Worm (Caenorhabditis elegans) whole organism, L2 larva: ENCODE data around the gene srw-56.

ENCODE experiments used
- C34F6.9 ChIP-seq: fragments of 150-350 bp; optimal IDR thresholded peaks from 2 replicates; lab custom pipeline; 2014; ENCODE audit warnings: missing biosample characterization, missing genetic modification characterization
- F13H6.1 ChIP-seq: sonication (generic microtip); optimal IDR thresholded peaks from 2 replicates; lab custom pipeline; 2016; ENCODE audit warnings: missing genetic modification characterization, missing compliant biosample characterization
- R02D3.7 ChIP-seq: fragments of 150-350 bp; optimal IDR thresholded peaks from 2 replicates; lab custom pipeline; 2014; ENCODE audit warnings: missing biosample characterization, missing genetic modification characterization
- Y55F3AM.14 ChIP-seq: fragments of 200-800 bp; sonication (Bioruptor generic); optimal IDR thresholded peaks from 2 replicates; lab custom pipeline; 2018; ENCODE audit warnings: mild to moderate bottlenecking, missing genetic modification characterization, missing compliant biosample characterization
- ZK546.5 ChIP-seq: sonication (generic microtip); optimal IDR thresholded peaks from 2 replicates; lab custom pipeline; 2017; ENCODE audit warnings: missing biosample characterization, missing genetic modification characterization
- alr-1 ChIP-seq: fragments of 150-350 bp; optimal IDR thresholded peaks from 2 replicates; lab custom pipeline; 2014; ENCODE audit warnings: missing biosample characterization, missing genetic modification characterization
- aly-2 ChIP-seq: fragments of 150-350 bp; optimal IDR thresholded peaks from 2 replicates; lab custom pipeline; 2014; ENCODE audit warnings: missing biosample characterization, missing genetic modification characterization
- ama-1 ChIP-seq: fragments of 150-350 bp; optimal IDR thresholded peaks from 2 replicates; lab custom pipeline; 2018; ENCODE audit warnings: inconsistent platforms
- blmp-1 ChIP-seq: sonication (generic microtip); optimal IDR thresholded peaks from 2 replicates; lab custom pipeline; 2017; ENCODE audit warnings: missing genetic modification characterization, mild to moderate bottlenecking, missing compliant biosample characterization, antibody characterized with exemption, moderate library complexity; ENCODE audit not compliant: insufficient read depth
- ceh-82 ChIP-seq: fragments of 150-350 bp; optimal IDR thresholded peaks from 2 replicates; lab custom pipeline; 2014; ENCODE audit warnings: missing biosample characterization, missing genetic modification characterization
- crh-2 ChIP-seq: sonication (generic microtip); optimal IDR thresholded peaks from 2 replicates; lab custom pipeline; 2017; ENCODE audit warnings: missing biosample characterization, missing genetic modification characterization
- dmd-4 ChIP-seq: sonication (generic microtip); optimal IDR thresholded peaks from 2 replicates; lab custom pipeline; 2017; ENCODE audit warnings: missing biosample characterization, missing genetic modification characterization
- egl-27 ChIP-seq: sonication (generic microtip); optimal IDR thresholded peaks from 3 replicates; lab custom pipeline; 2017; ENCODE audit warnings: missing biosample characterization, missing genetic modification reagents, missing genetic modification characterization
- fos-1 ChIP-seq: fragments of 150-350 bp; optimal IDR thresholded peaks from 2 replicates; lab custom pipeline; 2014; ENCODE audit warnings: missing biosample characterization, missing genetic modification characterization
- gmeb-1 ChIP-seq: fragments of 150-350 bp; optimal IDR thresholded peaks from 2 replicates; lab custom pipeline; 2014; ENCODE audit warnings: missing biosample characterization, missing genetic modification characterization
- lin-11 ChIP-seq: fragments of 150-350 bp; sonication (generic microtip); optimal IDR thresholded peaks from 2 replicates; lab custom pipeline; 2014; ENCODE audit warnings: missing biosample characterization, missing genetic modification characterization, inconsistent platforms, mixed read lengths
- lin-13 ChIP-seq: fragments of 150-350 bp; optimal IDR thresholded peaks from 2 replicates; lab custom pipeline; 2014; ENCODE audit warnings: missing biosample characterization, missing genetic modification reagents, missing genetic modification characterization
- lin-39 ChIP-seq: fragments of 150-350 bp; optimal IDR thresholded peaks from 2 replicates; lab custom pipeline; 2014; ENCODE audit warnings: missing biosample characterization, missing genetic modification reagents, missing genetic modification characterization
- lsy-2 ChIP-seq, 2 experiments: fragments of 150-350 bp in 1 of 2; sonication (generic microtip) in 1 of 2; optimal IDR thresholded peaks; 2 replicates each; lab custom pipeline; 2014 to 2017; ENCODE audit warnings: missing biosample characterization in 2 of 2, missing genetic modification characterization in 2 of 2
- mab-5 ChIP-seq: fragments of 150-350 bp; optimal IDR thresholded peaks from 2 replicates; lab custom pipeline; 2014; ENCODE audit warnings: missing biosample characterization, missing genetic modification characterization
- mbf-1 ChIP-seq: sonication (generic microtip); optimal IDR thresholded peaks from 2 replicates; lab custom pipeline; 2017; ENCODE audit warnings: missing biosample characterization, missing genetic modification characterization
- mdl-1 ChIP-seq, 2 experiments: fragments of 150-350 bp in 1 of 2; sonication (generic microtip) in 1 of 2; optimal IDR thresholded peaks; 2 replicates each; lab custom pipeline; 2017; ENCODE audit warnings: missing biosample characterization in 2 of 2, missing genetic modification characterization in 2 of 2
- nhr-10 ChIP-seq: sonication (generic microtip); optimal IDR thresholded peaks from 2 replicates; lab custom pipeline; 2017; ENCODE audit warnings: missing biosample characterization, missing genetic modification characterization
- nhr-11 ChIP-seq: fragments of 150-350 bp; optimal IDR thresholded peaks from 2 replicates; lab custom pipeline; 2014; ENCODE audit warnings: missing biosample characterization, missing genetic modification characterization
- nhr-129 ChIP-seq: fragments of 150-350 bp; optimal IDR thresholded peaks from 2 replicates; lab custom pipeline; 2014; ENCODE audit warnings: missing biosample characterization, missing genetic modification characterization
- nhr-21 ChIP-seq: fragments of 150-350 bp; optimal IDR thresholded peaks from 2 replicates; lab custom pipeline; 2014; ENCODE audit warnings: missing biosample characterization, missing genetic modification characterization
- nhr-237 ChIP-seq: fragments of 150-350 bp; optimal IDR thresholded peaks from 2 replicates; lab custom pipeline; 2014; ENCODE audit warnings: missing biosample characterization, missing genetic modification characterization
- nhr-25 ChIP-seq: fragments of 150-350 bp; sonication (generic microtip); optimal IDR thresholded peaks from 3 replicates; lab custom pipeline; 2014; ENCODE audit warnings: missing biosample characterization, missing genetic modification characterization
- nhr-6 ChIP-seq: fragments of 150-350 bp; optimal IDR thresholded peaks from 2 replicates; lab custom pipeline; 2014; ENCODE audit warnings: missing biosample characterization, missing genetic modification characterization
- nhr-77 ChIP-seq: fragments of 150-350 bp; optimal IDR thresholded peaks from 2 replicates; lab custom pipeline; 2014; ENCODE audit warnings: missing biosample characterization, missing genetic modification characterization
- peb-1 ChIP-seq: fragments of 150-350 bp; optimal IDR thresholded peaks from 2 replicates; lab custom pipeline; 2014; ENCODE audit warnings: missing biosample characterization, missing genetic modification characterization
- sma-3 ChIP-seq: sonication (generic microtip); optimal IDR thresholded peaks from 2 replicates; lab custom pipeline; 2016; ENCODE audit warnings: missing genetic modification reagents, missing genetic modification characterization, missing compliant biosample characterization
- sma-9 ChIP-seq, 2 experiments: fragments of 150-350 bp in 1 of 2; sonication (generic microtip) in 1 of 2; optimal IDR thresholded peaks; 2 replicates each; lab custom pipeline; 2014 to 2016; ENCODE audit warnings: missing genetic modification characterization in 2 of 2, mild to moderate bottlenecking in 1 of 2, missing biosample characterization in 1 of 2, missing compliant biosample characterization in 1 of 2, missing genetic modification reagents in 1 of 2, moderate library complexity in 1 of 2
- unc-39 ChIP-seq: fragments of 150-350 bp; optimal IDR thresholded peaks from 2 replicates; lab custom pipeline; 2014; ENCODE audit warnings: missing biosample characterization, missing genetic modification characterization
- unc-62 ChIP-seq: fragments of 150-350 bp; optimal IDR thresholded peaks from 2 replicates; lab custom pipeline; 2014; ENCODE audit warnings: missing biosample characterization, missing genetic modification reagents, missing genetic modification characterization
- ztf-1 ChIP-seq: fragments of 200-800 bp; sonication (Bioruptor generic); conservative IDR thresholded peaks from 2 replicates; pipeline ENCODE4 v1.3.6; 2022; ENCODE audit warnings: missing genetic modification characterization, missing compliant biosample characterization
- ztf-11 ChIP-seq: sonication (generic microtip); optimal IDR thresholded peaks from 2 replicates; lab custom pipeline; 2017; ENCODE audit warnings: missing biosample characterization, missing genetic modification characterization
- ztf-4 ChIP-seq: fragments of 150-350 bp; optimal IDR thresholded peaks from 2 replicates; lab custom pipeline; 2014; ENCODE audit warnings: missing biosample characterization, missing genetic modification characterization

The srw-56 gene

DNA sequence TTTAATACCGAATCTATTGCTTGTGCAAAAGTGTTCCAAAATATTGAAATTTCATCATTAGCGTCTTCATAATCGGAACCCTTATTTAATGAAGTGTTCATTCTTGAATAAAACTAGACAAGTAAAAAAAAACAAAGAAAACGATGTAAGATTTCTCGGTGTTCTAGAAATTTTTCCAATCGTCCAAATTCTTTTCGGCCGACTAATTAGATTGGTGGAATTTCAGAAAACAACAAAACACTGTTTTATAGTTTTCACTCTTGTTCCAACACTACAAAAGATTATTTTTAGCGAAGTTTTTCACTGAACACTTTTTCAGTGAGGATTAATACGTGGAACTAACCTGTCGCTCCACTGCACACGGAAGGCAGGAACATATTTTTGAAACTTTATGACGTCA lies at the start of gene srw-56:
srw-56 (minus strand) TSS at position 101 of the 400 bp plus-strand sequence.
- TF ChIP-seq nhr-77 (tag; lab: Kevin White, UChicago) (no peak), R02D3.7 (tag; lab: Kevin White, UChicago) (no peak), unc-62 (GFP tag; lab: Kevin White, UChicago) (no peak), lin-11 (no peak), dmd-4 (tag; lab: Kevin White, UChicago) (no peak), crh-2 (tag; lab: Kevin White, UChicago) (no peak), ZK546.5 (tag; lab: Kevin White, UChicago) (no peak), lin-13 (no peak), nhr-21 (tag; lab: Kevin White, UChicago) (no peak), nhr-237 (no peak), gmeb-1 (tag; lab: Kevin White, UChicago) (no peak), fos-1 (tag; lab: Kevin White, UChicago) (no peak), mab-5 (tag; lab: Kevin White, UChicago) (no peak), ztf-1 (GFP tag; lab: Robert Waterston, UW) (no peak), sma-3 (no peak), C34F6.9 (tag; lab: Kevin White, UChicago) (no peak), Y55F3AM.14 (GFP tag; lab: Kevin White, UChicago) (no peak)

DNA sequence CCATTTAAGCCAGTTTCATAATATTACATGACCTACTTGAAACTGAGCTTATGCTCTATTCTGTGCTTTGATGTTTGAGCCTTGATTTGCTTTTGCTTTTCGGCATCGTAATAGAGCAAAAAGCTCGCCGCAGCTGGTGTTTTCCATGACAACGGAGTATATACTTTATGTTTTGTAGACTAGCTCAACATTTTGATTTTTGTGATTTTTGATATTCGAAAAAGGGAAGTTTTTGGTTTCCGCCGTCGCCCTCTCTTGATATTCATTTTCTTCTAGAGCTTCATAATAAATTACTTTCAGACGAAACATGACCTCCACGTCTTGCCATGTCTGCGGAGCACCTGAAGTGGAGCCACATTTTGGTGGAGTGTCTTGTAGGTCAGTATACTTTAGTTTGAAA lies 49.6 kb upstream of the srw-56 start, which contains the start of gene nhr-63:
nhr-63 (plus strand) TSS at position 301 of the 400 bp plus-strand sequence.
- TF ChIP-seq fos-1 (tag; lab: Kevin White, UChicago): no peak
- no peak for TF ChIP-seq dmd-4 (tag; lab: Kevin White, UChicago)
- no peak for TF ChIP-seq sma-3
- no peak for TF ChIP-seq egl-27 (tag; lab: Kevin White, UChicago)
- no peak for TF ChIP-seq alr-1 (tag; lab: Kevin White, UChicago)
- TF ChIP-seq nhr-10: no peak
- no peak for TF ChIP-seq mdl-1 (tag; optimal IDR thresholded peaks at IDR 0.05; lab: Kevin White, UChicago)
- TF ChIP-seq unc-62 (GFP tag; lab: Kevin White, UChicago): no peak
- no peak for TF ChIP-seq ztf-11 (tag; lab: Kevin White, UChicago)
- TF ChIP-seq crh-2 (tag; lab: Kevin White, UChicago): no peak
- no peak for TF ChIP-seq nhr-6 (tag; lab: Kevin White, UChicago)
- TF ChIP-seq gmeb-1 (tag; lab: Kevin White, UChicago): no peak
- no peak for TF ChIP-seq nhr-237
- no peak for TF ChIP-seq ztf-4 (tag; lab: Kevin White, UChicago)
- TF ChIP-seq, all 48 proteins: peak for 0

DNA sequence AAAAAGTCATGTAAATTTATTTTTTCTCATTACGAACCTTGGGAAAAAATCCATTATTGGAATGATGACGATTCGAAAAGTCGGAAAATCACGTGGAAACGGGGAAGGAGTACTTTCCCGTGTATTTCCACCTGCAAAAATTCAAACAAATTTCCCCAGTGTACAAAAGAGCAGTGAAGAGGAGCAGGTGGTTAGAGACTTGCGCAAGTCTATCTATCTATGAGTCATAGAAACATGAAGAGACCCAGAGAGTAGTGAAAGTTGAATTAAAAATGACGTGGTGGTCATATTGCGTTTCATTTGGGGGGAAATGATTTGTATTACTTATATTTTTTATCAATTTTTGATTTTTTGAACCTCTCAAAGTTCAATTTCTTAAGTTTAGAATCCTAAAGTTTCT lies 47.8 kb upstream of the srw-56 start, which contains the start of gene nhr-50:
nhr-50 (minus strand) TSS at position 199 of the 400 bp plus-strand sequence.
- TF ChIP-seq mdl-1 (tag; optimal IDR thresholded peaks at IDR 0.05; lab: Kevin White, UChicago): no peak
- peak; percentile 91 for TF ChIP-seq sma-9 (GFP tag; optimal IDR thresholded peaks at IDR 0.05; lab: Kevin White, UChicago)
- TF ChIP-seq sma-9 (tag; optimal IDR thresholded peaks at IDR 0.05; lab: Kevin White, UChicago): no peak
- no peak for TF ChIP-seq nhr-77 (tag; lab: Kevin White, UChicago)
- no peak for TF ChIP-seq R02D3.7 (tag; lab: Kevin White, UChicago)
- no peak for TF ChIP-seq nhr-6 (tag; lab: Kevin White, UChicago)
- TF ChIP-seq lsy-2 (tag; optimal IDR thresholded peaks at IDR 0.05; lab: Kevin White, UChicago): no peak
- TF ChIP-seq lin-39 (tag; lab: Kevin White, UChicago): no peak
- TF ChIP-seq mab-5 (tag; lab: Kevin White, UChicago): no peak
- TF ChIP-seq C34F6.9 (tag; lab: Kevin White, UChicago): peak; percentile 45
- TF ChIP-seq blmp-1 (tag; lab: Kevin White, UChicago): peak; percentile 97
- no peak for TF ChIP-seq Y55F3AM.14 (GFP tag; lab: Kevin White, UChicago)
- TF ChIP-seq ztf-1 (GFP tag; lab: Robert Waterston, UW): no peak
- TF ChIP-seq ama-1 (lab: Kevin White, UChicago): no peak
- no peak for TF ChIP-seq peb-1 (tag; lab: Kevin White, UChicago)
- no peak for TF ChIP-seq nhr-10
- peak; percentile 53 for TF ChIP-seq F13H6.1 (tag; lab: Kevin White, UChicago)
- no peak for TF ChIP-seq unc-39 (tag; lab: Kevin White, UChicago)
- peak; percentile 99 for TF ChIP-seq fos-1 (tag; lab: Kevin White, UChicago)
- peak; percentile 83 for TF ChIP-seq crh-2 (tag; lab: Kevin White, UChicago)
- TF ChIP-seq ceh-82 (tag; lab: Kevin White, UChicago): no peak
- no peak for TF ChIP-seq ztf-11 (tag; lab: Kevin White, UChicago)
- no peak for TF ChIP-seq nhr-11
- TF ChIP-seq unc-62 (GFP tag; lab: Kevin White, UChicago): no peak
- peak; percentile 57 for TF ChIP-seq egl-27 (tag; lab: Kevin White, UChicago)
- TF ChIP-seq lin-11: no peak
- TF ChIP-seq lin-13: no peak
- no peak for TF ChIP-seq aly-2 (tag; lab: Kevin White, UChicago)
- TF ChIP-seq ztf-4 (tag; lab: Kevin White, UChicago): peak; percentile 8
- no peak for TF ChIP-seq mbf-1
- peak; percentile 69 for TF ChIP-seq sma-3
- TF ChIP-seq nhr-237: no peak
- peak; percentile 54 for TF ChIP-seq nhr-129 (tag; lab: Kevin White, UChicago)
- TF ChIP-seq gmeb-1 (tag; lab: Kevin White, UChicago): peak; percentile 8
- TF ChIP-seq nhr-25: no peak
- TF ChIP-seq nhr-21 (tag; lab: Kevin White, UChicago): peak; percentile 45
